Fruit fly (Drosophila melanogaster) whole organism, embryonic: ENCODE measurements around the gene CG13096.

Experiments used
- ATbp ChIP-seq: fragments of 200-800 bp; sonication (Bioruptor generic); optimal IDR thresholded peaks from 2 replicates; lab custom pipeline; 2017; ENCODE audit warnings: missing biosample characterization, mild to moderate bottlenecking, missing genetic modification characterization, missing genetic modification reagents
- Atf3 ChIP-seq: fragments of 200-800 bp; sonication (Bioruptor generic); optimal IDR thresholded peaks from 3 replicates; lab custom pipeline; 2016; ENCODE audit warnings: missing biosample characterization, missing genetic modification characterization
- CG10366 ChIP-seq: fragments of 200-800 bp; sonication (Bioruptor generic); IDR thresholded peaks from 2 replicates; pipeline ENCODE4 v1.3.6; 2022; ENCODE audit warnings: missing biosample characterization, missing genetic modification characterization
- CG12104 ChIP-seq: fragments of 200-800 bp; sonication (Bioruptor generic); optimal IDR thresholded peaks from 3 replicates; lab custom pipeline; 2016; ENCODE audit warnings: missing biosample characterization, missing genetic modification characterization
- CG13894 ChIP-seq: fragments of 200-800 bp; sonication (Bioruptor generic); optimal IDR thresholded peaks from 3 replicates; lab custom pipeline; 2018; ENCODE audit warnings: missing biosample characterization, mild to moderate bottlenecking, missing genetic modification characterization, moderate library complexity
- CG14965 ChIP-seq: fragments of 200-800 bp; sonication (Bioruptor generic); optimal IDR thresholded peaks from 2 replicates; lab custom pipeline; 2016; ENCODE audit warnings: missing biosample characterization, missing genetic modification characterization, borderline replicate concordance
- CG16813 ChIP-seq: fragments of 200-800 bp; sonication (Bioruptor generic); IDR thresholded peaks from 3 replicates; pipeline ENCODE4 v1.3.6; 2022; ENCODE audit warnings: missing biosample characterization, missing genetic modification characterization; ENCODE audit not compliant: partially characterized antibody
- CG17568 ChIP-seq: fragments of 200-800 bp; sonication (Bioruptor generic); optimal IDR thresholded peaks from 2 replicates; lab custom pipeline; 2018; ENCODE audit warnings: missing biosample characterization, mild to moderate bottlenecking, missing genetic modification characterization, moderate library complexity
- CG17802 ChIP-seq: fragments of 200-800 bp; sonication (Bioruptor generic); optimal IDR thresholded peaks from 2 replicates; lab custom pipeline; 2018; ENCODE audit warnings: missing biosample characterization, mild to moderate bottlenecking, missing genetic modification characterization, moderate library complexity
- CG18599 ChIP-seq: fragments of 200-800 bp; sonication (Bioruptor generic); optimal IDR thresholded peaks from 3 replicates; lab custom pipeline; 2017; ENCODE audit warnings: missing biosample characterization, missing genetic modification characterization, mild to moderate bottlenecking, moderate library complexity, missing genetic modification reagents
- CG2120 ChIP-seq: fragments of 200-800 bp; sonication (Bioruptor generic); optimal IDR thresholded peaks from 3 replicates; lab custom pipeline; 2016; ENCODE audit warnings: missing biosample characterization, missing genetic modification characterization
- CG31224 ChIP-seq: fragments of 200-800 bp; sonication (Bioruptor generic); IDR thresholded peaks from 2 replicates; pipeline ENCODE4 v1.3.6; 2022; ENCODE audit warnings: missing biosample characterization, missing genetic modification characterization
- CG33213 ChIP-seq: fragments of 200-800 bp; sonication (Bioruptor generic); optimal IDR thresholded peaks from 3 replicates; lab custom pipeline; 2016; ENCODE audit warnings: missing biosample characterization, missing genetic modification characterization
- CG3407 ChIP-seq: fragments of 200-800 bp; sonication (Bioruptor generic); optimal IDR thresholded peaks from 2 replicates; lab custom pipeline; 2018; ENCODE audit warnings: missing biosample characterization, mild to moderate bottlenecking, missing genetic modification characterization
- CG4404 ChIP-seq: fragments of 200-800 bp; sonication (Bioruptor generic); IDR thresholded peaks from 2 replicates; pipeline ENCODE4 v1.3.6; 2022; ENCODE audit warnings: missing biosample characterization, missing genetic modification characterization
- CG6272 ChIP-seq: fragments of 200-800 bp; sonication (Bioruptor generic); IDR thresholded peaks from 2 replicates; pipeline ENCODE4 v1.3.6; 2022; ENCODE audit warnings: missing biosample characterization, missing genetic modification characterization
- CG7786 ChIP-seq: fragments of 200-800 bp; sonication (Bioruptor generic); optimal IDR thresholded peaks from 2 replicates; lab custom pipeline; 2016; ENCODE audit warnings: missing biosample characterization, missing genetic modification characterization
- CG9437 ChIP-seq: fragments of 200-800 bp; sonication (Bioruptor generic); optimal IDR thresholded peaks from 2 replicates; lab custom pipeline; 2018; ENCODE audit warnings: missing biosample characterization, mild to moderate bottlenecking, missing genetic modification characterization
- Chrac-16 ChIP-seq: fragments of 200-800 bp; sonication (Bioruptor generic); optimal IDR thresholded peaks from 3 replicates; lab custom pipeline; 2016; ENCODE audit warnings: missing biosample characterization, missing genetic modification characterization
- Dad ChIP-seq: fragments of 200-800 bp; sonication (Bioruptor generic); optimal IDR thresholded peaks from 3 replicates; lab custom pipeline; 2016; ENCODE audit warnings: missing biosample characterization, missing genetic modification characterization
- Dip2 ChIP-seq: fragments of 200-800 bp; sonication (Bioruptor generic); IDR thresholded peaks from 2 replicates; pipeline ENCODE4 v1.3.6; 2022; ENCODE audit warnings: missing biosample characterization, missing genetic modification characterization
- Gsc ChIP-seq: fragments of 200-800 bp; sonication (Bioruptor generic); IDR thresholded peaks from 2 replicates; pipeline ENCODE4 v1.3.6; 2022; ENCODE audit warnings: missing biosample characterization, missing genetic modification characterization
- Gug ChIP-seq: fragments of 200-800 bp; sonication (Bioruptor generic); IDR thresholded peaks from 4 replicates; pipeline ENCODE4 v1.3.6; 2022; ENCODE audit warnings: missing biosample characterization, missing genetic modification characterization
- HHEX ChIP-seq: fragments of 200-800 bp; sonication (Bioruptor generic); optimal IDR thresholded peaks from 3 replicates; lab custom pipeline; 2017; ENCODE audit warnings: missing biosample characterization, mild to moderate bottlenecking, missing genetic modification characterization, missing genetic modification reagents
- HLHmδ ChIP-seq: fragments of 200-800 bp; sonication (Bioruptor generic); optimal IDR thresholded peaks from 2 replicates; lab custom pipeline; 2018; ENCODE audit warnings: missing biosample characterization, mild to moderate bottlenecking, missing genetic modification characterization, moderate library complexity
- Hr39 ChIP-seq: fragments of >200 bp; optimal IDR thresholded peaks from 2 replicates; lab custom pipeline; 2017
- Lim3 ChIP-seq: fragments of 200-800 bp; sonication (Bioruptor generic); IDR thresholded peaks from 2 replicates; pipeline ENCODE4 v1.3.6; 2022; ENCODE audit warnings: missing biosample characterization, missing genetic modification characterization
- Mes4 ChIP-seq: fragments of 200-800 bp; sonication (Bioruptor generic); optimal IDR thresholded peaks from 2 replicates; lab custom pipeline; 2016; ENCODE audit warnings: missing biosample characterization, missing genetic modification characterization
- NK7.1 ChIP-seq: fragments of 200-800 bp; sonication (Bioruptor generic); optimal IDR thresholded peaks from 3 replicates; lab custom pipeline; 2016; ENCODE audit warnings: missing biosample characterization, missing genetic modification characterization
- Pdp1 ChIP-seq, 2 experiments: fragments of 200-800 bp; sonication (Bioruptor generic); optimal IDR thresholded peaks; 3 replicates each; lab custom pipeline; 2016; ENCODE audit warnings: missing biosample characterization in 2 of 2, missing genetic modification characterization in 2 of 2, mild to moderate bottlenecking in 1 of 2, moderate library complexity in 1 of 2
- Six4 ChIP-seq: fragments of 200-800 bp; sonication (Bioruptor generic); optimal IDR thresholded peaks from 2 replicates; lab custom pipeline; 2016; ENCODE audit warnings: missing biosample characterization, missing genetic modification characterization
- Sox100B ChIP-seq: fragments of 200-800 bp; sonication (Bioruptor generic); optimal IDR thresholded peaks from 3 replicates; lab custom pipeline; 2018; ENCODE audit warnings: missing biosample characterization, mild to moderate bottlenecking, missing genetic modification characterization
- Sry-δ ChIP-seq: fragments of 200-800 bp; sonication (Bioruptor generic); optimal IDR thresholded peaks from 2 replicates; lab custom pipeline; 2016; ENCODE audit warnings: missing biosample characterization, missing genetic modification characterization
- Stat92E ChIP-seq, 3 experiments: fragments of >200 bp in 2 of 3; fragments of 200-800 bp in 1 of 3; sonication (Bioruptor generic) in 1 of 3; optimal IDR thresholded peaks; 2 replicates each; lab custom pipeline; 2017 to 2019; ENCODE audit warnings: missing biosample characterization in 3 of 3, missing genetic modification characterization in 3 of 3, mild to moderate bottlenecking in 1 of 3, moderate library complexity in 1 of 3
- Trl ChIP-seq, 3 experiments: fragments of >200 bp in 2 of 3; fragments of 200-800 bp in 1 of 3; sonication (Bioruptor generic) in 1 of 3; optimal IDR thresholded peaks; 2 replicates in 1 of 3; 3 replicates in 2 of 3; lab custom pipeline; 2016 to 2017; ENCODE audit warnings: missing biosample characterization in 1 of 3, missing genetic modification characterization in 1 of 3
- az2 ChIP-seq: fragments of 200-800 bp; sonication (Bioruptor generic); optimal IDR thresholded peaks from 3 replicates; lab custom pipeline; 2016; ENCODE audit warnings: missing biosample characterization, missing genetic modification characterization
- caup ChIP-seq: fragments of 200-800 bp; sonication (Bioruptor generic); optimal IDR thresholded peaks from 3 replicates; lab custom pipeline; 2017; ENCODE audit warnings: missing biosample characterization, mild to moderate bottlenecking, missing genetic modification characterization, moderate library complexity; ENCODE audit not compliant: severe bottlenecking
- danr ChIP-seq: fragments of 200-800 bp; sonication (Bioruptor generic); IDR thresholded peaks from 2 replicates; pipeline ENCODE4 v1.3.6; 2022; ENCODE audit warnings: missing biosample characterization, missing genetic modification characterization
- dmrt99B ChIP-seq: fragments of 200-800 bp; sonication (Bioruptor generic); optimal IDR thresholded peaks from 2 replicates; lab custom pipeline; 2018; ENCODE audit warnings: missing biosample characterization, mild to moderate bottlenecking, missing genetic modification characterization, moderate library complexity
- dpn ChIP-seq, 2 experiments: fragments of 200-800 bp; sonication (Bioruptor generic); optimal IDR thresholded peaks; 3 replicates each; lab custom pipeline; 2016; ENCODE audit warnings: missing biosample characterization in 2 of 2, missing genetic modification characterization in 2 of 2
- en ChIP-seq: fragments of 200-800 bp; sonication (Bioruptor generic); optimal IDR thresholded peaks from 2 replicates; lab custom pipeline; 2016; ENCODE audit warnings: missing biosample characterization, missing genetic modification characterization
- grau ChIP-seq: fragments of 200-800 bp; optimal IDR thresholded peaks from 3 replicates; lab custom pipeline; 2019; ENCODE audit warnings: missing biosample characterization, mild to moderate bottlenecking, missing genetic modification characterization, moderate library complexity
- jigr1 ChIP-seq: fragments of 200-800 bp; sonication (Bioruptor generic); IDR thresholded peaks from 3 replicates; pipeline ENCODE4 v1.3.6; 2022; ENCODE audit warnings: missing biosample characterization, missing genetic modification characterization
- mirr ChIP-seq: fragments of 200-800 bp; sonication (Bioruptor generic); optimal IDR thresholded peaks from 3 replicates; lab custom pipeline; 2018; ENCODE audit warnings: missing biosample characterization, mild to moderate bottlenecking, missing genetic modification characterization
- oc ChIP-seq: fragments of 200-800 bp; sonication (Bioruptor generic); optimal IDR thresholded peaks from 2 replicates; lab custom pipeline; 2018; ENCODE audit warnings: missing biosample characterization, mild to moderate bottlenecking, missing genetic modification characterization, moderate library complexity
- onecut ChIP-seq: fragments of 200-800 bp; sonication (Bioruptor generic); IDR thresholded peaks from 2 replicates; pipeline ENCODE4 v1.3.6; 2022; ENCODE audit warnings: missing biosample characterization, missing genetic modification characterization
- pzg ChIP-seq: fragments of 200-800 bp; sonication (Bioruptor generic); optimal IDR thresholded peaks from 3 replicates; lab custom pipeline; 2018; ENCODE audit warnings: missing biosample characterization, mild to moderate bottlenecking, missing genetic modification characterization, moderate library complexity
- slbo ChIP-seq: fragments of 200-800 bp; sonication (Bioruptor generic); IDR thresholded peaks from 2 replicates; pipeline ENCODE4 v1.3.6; 2022; ENCODE audit warnings: missing biosample characterization, missing genetic modification characterization
- slp2 ChIP-seq: fragments of 200-800 bp; sonication (Bioruptor generic); optimal IDR thresholded peaks from 2 replicates; lab custom pipeline; 2016; ENCODE audit warnings: missing biosample characterization, missing genetic modification characterization
- tna ChIP-seq: fragments of 200-800 bp; sonication (Bioruptor generic); IDR thresholded peaks from 2 replicates; pipeline ENCODE4 v1.3.6; 2022; ENCODE audit warnings: missing biosample characterization, missing genetic modification characterization; ENCODE audit not compliant: partially characterized antibody

The CG13096 gene

dm6 chr2L:8514748-8515147 is 3.1 kb upstream of the CG13096 start, which contains the start of the genes CG13097 and PIG-U (continued):
- TF ChIP-seq tna (peak; percentile 75; the same call in 1 of the 2 replicates), en (GFP tag; lab: Kevin White, UChicago) (no peak), Trl (optimal IDR thresholded peaks at IDR 0.05; lab: Kevin White, UChicago) (no peak), Trl (GFP tag; optimal IDR thresholded peaks at IDR 0.05; lab: Kevin White, UChicago) (peak; percentile 63), CG2120 (GFP tag; lab: Kevin White, UChicago) (peak; percentile 92), Mes4 (GFP tag; lab: Kevin White, UChicago) (peak; percentile 12), Hr39 (lab: Kevin White, UChicago) (no peak), Sry-δ (GFP tag; lab: Kevin White, UChicago) (peak; percentile 97), oc (tag; lab: Kevin White, UChicago) (no peak), Six4 (peak; percentile 74), CG33213 (GFP tag; lab: Kevin White, UChicago) (peak; percentile 78), CG17802 (tag; lab: Kevin White, UChicago) (no peak), Lim3 (GFP tag; lab: Robert Waterston, UW) (no peak), Gug (peak; percentile 85), Gsc (GFP tag; lab: Robert Waterston, UW) (no peak), dpn (GFP tag; optimal IDR thresholded peaks at IDR 0.05; lab: Kevin White, UChicago) (peak; percentile 83 to 89), danr (GFP tag; lab: Robert Waterston, UW) (peak; percentile 58; the same call in 1 of the 2 replicates), NK7.1 (peak; percentile 52), mirr (GFP tag; lab: Kevin White, UChicago) (peak; percentile 23), CG12104 (GFP tag; lab: Kevin White, UChicago) (peak; percentile 57), CG13894 (tag; lab: Kevin White, UChicago) (peak; percentile 86), slbo (GFP tag; lab: Robert Waterston, UW) (peak; percentile 92), CG14965 (GFP tag; lab: Kevin White, UChicago) (no peak), grau (tag; lab: Kevin White, UChicago) (peak; percentile 77), Atf3 (peak; percentile 56), pzg (GFP tag; lab: Kevin White, UChicago) (peak; percentile 64), Dip2 (GFP tag; lab: Robert Waterston, UW) (no peak), CG16813 (GFP tag; lab: Robert Waterston, UW) (peak; percentile 94), CG6272 (GFP tag; lab: Robert Waterston, UW) (peak; percentile 74), az2 (GFP tag; lab: Kevin White, UChicago) (peak; percentile 84), CG10366 (GFP tag; lab: Robert Waterston, UW) (peak; percentile 70), CG18599 (GFP tag; lab: Kevin White, UChicago) (no peak), HLHmδ (GFP tag; lab: Kevin White, UChicago) (no peak), CG7786 (GFP tag; lab: Kevin White, UChicago) (peak; percentile 69), CG31224 (GFP tag; lab: Robert Waterston, UW) (peak; percentile 53; the same call in 1 of the 2 replicates), CG3407 (peak; percentile 53), caup (GFP tag; lab: Kevin White, UChicago) (peak; percentile 72), Chrac-16 (peak; percentile 89), Pdp1 (GFP tag; optimal IDR thresholded peaks at IDR 0.05; lab: Kevin White, UChicago) (peak; percentile 77 to 79), CG9437 (peak; percentile 46), ATbp (GFP tag; lab: Kevin White, UChicago) (no peak), Dad (GFP tag; lab: Kevin White, UChicago) (peak; percentile 82), dmrt99B (tag; lab: Kevin White, UChicago) (no peak), Sox100B (no peak), Stat92E (GFP tag; optimal IDR thresholded peaks at IDR 0.05; lab: Kevin White, UChicago) (peak in 1 of 3 experiments; percentile 23), CG17568 (GFP tag; lab: Kevin White, UChicago) (no peak), CG4404 (GFP tag; lab: Robert Waterston, UW) (peak; percentile 68), onecut (GFP tag; lab: Robert Waterston, UW) (peak; percentile 51), jigr1 (GFP tag; lab: Robert Waterston, UW) (no peak), slp2 (peak; percentile 13), HHEX (peak; percentile 62)
